Worm (Caenorhabditis elegans): ENCODE results near the gene lin-26.
A peak's percentile ranks its signal among the peaks of the same experiment; 100 is the strongest.

Gene lin-26

DNA sequence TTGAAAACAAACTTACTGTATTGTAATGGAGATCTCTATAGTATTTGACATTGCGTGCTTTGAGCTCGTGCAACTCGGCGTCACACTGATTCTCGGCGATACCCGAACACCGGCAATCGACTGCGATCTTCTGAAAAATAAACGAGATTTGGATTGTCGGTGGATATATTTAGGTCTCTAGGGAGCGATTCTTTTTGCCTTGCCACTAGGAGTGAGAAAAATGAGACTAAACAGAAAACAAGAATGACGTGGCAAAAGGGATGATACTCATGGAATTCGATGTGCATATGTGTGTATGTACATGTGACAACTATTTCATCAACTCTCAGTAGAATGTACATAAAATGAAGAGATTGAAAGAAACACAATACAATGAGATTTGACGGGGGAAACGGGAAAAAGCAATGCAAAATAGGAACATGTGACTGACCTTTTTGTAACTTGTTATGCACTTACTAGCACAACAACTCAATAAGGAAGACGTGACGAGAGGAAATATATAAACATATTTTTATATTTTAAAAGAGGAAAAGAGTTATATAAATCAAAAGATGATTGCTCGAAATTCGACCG is 32.7 kb downstream of the lin-26 start:
- TF ChIP-seq B0019.2 (GFP tag; conservative IDR thresholded peaks at IDR 0.05), result no peak
- no peak for TF ChIP-seq bed-1 (GFP tag; IDR thresholded peaks at IDR 0.05)
- peak in 1 of 3 experiments; percentile 26 for TF ChIP-seq lin-35 (GFP tag; optimal IDR thresholded peaks at IDR 0.05)
- no peak for TF ChIP-seq snpc-4 (GFP tag; optimal IDR thresholded peaks at IDR 0.05)
- TF ChIP-seq snpc-4 (tag; optimal IDR thresholded peaks at IDR 0.05), result no peak
- TF ChIP-seq atf-7 (tag; optimal IDR thresholded peaks at IDR 0.05), result no peak
- TF ChIP-seq ceh-79 (tag; optimal IDR thresholded peaks at IDR 0.05), result no peak
- no peak for TF ChIP-seq hmg-20 (GFP tag; IDR thresholded peaks at IDR 0.05)
- TF ChIP-seq ztf-25 (GFP tag; IDR thresholded peaks at IDR 0.05), result no peak
- no peak for TF ChIP-seq T07F8.4 (tag; optimal IDR thresholded peaks at IDR 0.05)
- no peak for TF ChIP-seq dpff-1 (tag; optimal IDR thresholded peaks at IDR 0.05)
- no peak for TF ChIP-seq Y53G8AR.9 (GFP tag; conservative IDR thresholded peaks at IDR 0.05)
- no peak for TF ChIP-seq hlh-26 (GFP tag; conservative IDR thresholded peaks at IDR 0.05)
- no peak for TF ChIP-seq cebp-1 (GFP tag; IDR thresholded peaks at IDR 0.05)
- peak; percentile 45 for TF ChIP-seq cebp-1 (tag; optimal IDR thresholded peaks at IDR 0.05)
- TF ChIP-seq unc-130 (GFP tag; optimal IDR thresholded peaks at IDR 0.05), result no peak

ce11 chrII:7716112-7716511 is 34.1 kb downstream of the lin-26 start:
- TF ChIP-seq egl-18 (GFP tag; IDR thresholded peaks at IDR 0.05) (no peak), mxl-1 (tag; optimal IDR thresholded peaks at IDR 0.05) (no peak), F23B12.7 (tag; optimal IDR thresholded peaks at IDR 0.05; ENCODE audit: insufficient read depth) (no peak), ztf-18 (tag; optimal IDR thresholded peaks at IDR 0.05) (no peak), attf-6 (GFP tag; IDR thresholded peaks at IDR 0.05) (no peak), snpc-1.1 (tag; optimal IDR thresholded peaks at IDR 0.05; ENCODE audit: insufficient read depth) (no peak), lsl-1 (GFP tag; optimal IDR thresholded peaks at IDR 0.05) (no peak), dox-1 (GFP tag; IDR thresholded peaks at IDR 0.05) (no peak), F37B4.10 (GFP tag; IDR thresholded peaks at IDR 0.05) (no peak), C06A6.2 (GFP tag; conservative IDR thresholded peaks at IDR 0.05) (no peak), ccch-3 (GFP tag; optimal IDR thresholded peaks at IDR 0.05) (no peak), ets-4 (GFP tag; optimal IDR thresholded peaks at IDR 0.05) (no peak), mel-28 (tag; optimal IDR thresholded peaks at IDR 0.05; ENCODE audit: borderline replicate concordance) (no peak)

DNA sequence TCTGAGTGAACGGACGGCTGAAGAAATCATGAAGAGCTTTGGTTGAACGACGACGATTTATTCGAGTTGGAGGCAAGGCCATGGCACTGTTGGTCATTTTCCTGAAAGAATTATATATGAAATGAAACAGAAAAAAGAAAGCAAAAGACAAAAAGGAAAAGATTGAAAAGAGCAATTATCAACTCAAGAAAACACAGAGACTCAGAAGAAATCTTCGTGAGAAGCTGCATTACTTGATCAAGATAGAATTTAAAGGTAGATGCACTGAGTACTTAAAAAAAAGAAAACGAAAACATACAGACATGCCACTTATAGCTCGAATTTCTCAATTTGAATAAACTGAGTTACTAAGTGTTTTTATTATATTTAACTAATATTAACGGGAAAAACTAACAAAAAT is 36.5 kb downstream of the lin-26 start, which contains the start of gene cpna-5:
cpna-5 (minus strand) TSS at position 101 of the 400 bp plus-strand sequence.
- TF ChIP-seq nfya-2 (GFP tag; IDR thresholded peaks at IDR 0.05), result no peak
- no peak for TF ChIP-seq attf-3 (GFP tag; conservative IDR thresholded peaks at IDR 0.05)
- no peak for TF ChIP-seq lin-54 (GFP tag; optimal IDR thresholded peaks at IDR 0.05)
- no peak for TF ChIP-seq F37B4.10 (GFP tag; IDR thresholded peaks at IDR 0.05)
- no peak for TF ChIP-seq K12H6.12 (tag; optimal IDR thresholded peaks at IDR 0.05)

DNA sequence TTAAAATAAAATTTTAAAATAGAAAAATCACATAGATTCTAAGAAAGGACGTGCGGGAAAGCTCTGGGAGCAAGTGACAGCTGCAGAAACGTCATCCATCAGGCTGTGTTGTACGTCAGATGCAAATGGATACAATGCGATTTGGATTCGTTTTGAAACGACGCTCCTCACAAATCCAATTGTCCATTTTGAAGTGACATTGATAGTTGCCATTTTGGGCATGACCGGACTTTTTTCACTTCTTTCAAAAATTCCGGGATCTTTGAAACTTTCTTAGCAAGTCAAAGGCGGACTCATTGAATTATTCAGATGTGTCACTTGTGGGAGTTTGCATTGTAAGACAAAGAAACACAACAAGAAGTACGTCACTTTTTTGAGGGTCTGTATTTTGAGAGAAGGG is 37.0 kb downstream of the lin-26 start:
- TF ChIP-seq mel-28 (tag; optimal IDR thresholded peaks at IDR 0.05; ENCODE audit: borderline replicate concordance) (no peak), ztf-25 (GFP tag; IDR thresholded peaks at IDR 0.05) (no peak), dpl-1 (GFP tag; optimal IDR thresholded peaks at IDR 0.05) (no peak), attf-5 (GFP tag; optimal IDR thresholded peaks at IDR 0.05) (no peak), let-526 (GFP tag; IDR thresholded peaks at IDR 0.05) (no peak), Y67H2A.10 (GFP tag; conservative IDR thresholded peaks at IDR 0.05) (no peak), sptf-2 (GFP tag; optimal IDR thresholded peaks at IDR 0.05) (no peak), Y79H2A.3 (GFP tag; conservative IDR thresholded peaks at IDR 0.05) (no peak), T07F8.4 (tag; optimal IDR thresholded peaks at IDR 0.05) (no peak), gei-17 (GFP tag; optimal IDR thresholded peaks at IDR 0.05) (no peak), lin-26 (GFP tag; IDR thresholded peaks at IDR 0.05) (no peak), ztf-26 (tag; optimal IDR thresholded peaks at IDR 0.05) (no peak), efl-1 (GFP tag; optimal IDR thresholded peaks at IDR 0.05) (no peak), ccch-3 (GFP tag; optimal IDR thresholded peaks at IDR 0.05) (no peak), hlh-26 (GFP tag; conservative IDR thresholded peaks at IDR 0.05) (no peak), lin-35 (GFP tag; optimal IDR thresholded peaks at IDR 0.05) (no peak)

Data from whole organism, young adult.